Fruit fly (Drosophila melanogaster): ENCODE measurements around the gene CG1090.

CG1090 gene

DNA sequence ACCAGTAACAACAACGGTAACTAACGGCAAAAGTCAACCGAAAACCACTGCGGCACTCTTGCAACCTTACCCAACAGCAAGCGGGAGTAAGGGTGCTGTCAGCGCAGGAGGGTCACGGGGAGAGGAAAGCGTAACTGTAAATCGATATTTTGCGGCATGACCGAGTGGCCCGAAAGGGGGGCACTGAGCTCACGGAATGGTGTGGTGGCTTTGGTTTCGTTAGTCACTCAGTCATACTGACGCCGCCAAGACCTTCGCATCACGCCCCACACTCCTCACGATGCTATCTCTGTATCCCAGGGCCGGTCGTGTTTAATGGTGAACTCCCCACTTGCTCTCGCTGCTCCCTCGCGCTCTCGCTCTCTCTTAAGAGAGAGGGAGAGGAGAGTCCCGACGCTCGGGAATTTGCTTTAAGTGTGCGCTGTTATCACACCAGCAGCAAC is 1.0 kb downstream of the CG1090 start (continued):
- TF ChIP-seq Drgx (GFP tag; IDR thresholded peaks at IDR 0.05) (peak; percentile 28; the same call in 1 of the 2 replicates), org-1 (GFP tag; optimal IDR thresholded peaks at IDR 0.05) (no peak), chif (GFP tag; optimal IDR thresholded peaks at IDR 0.05) (no peak), CG8478 (optimal IDR thresholded peaks at IDR 0.05) (peak; percentile 29), unpg (GFP tag; optimal IDR thresholded peaks at IDR 0.05) (no peak), psq (GFP tag; optimal IDR thresholded peaks at IDR 0.05) (no peak), stc (GFP tag; IDR thresholded peaks at IDR 0.05) (no peak), Atf3 (GFP tag; optimal IDR thresholded peaks at IDR 0.05) (no peak), hkb (optimal IDR thresholded peaks at IDR 0.05) (no peak), hkb (GFP tag; IDR thresholded peaks at IDR 0.05) (peak; percentile 65), CG2678 (tag; optimal IDR thresholded peaks at IDR 0.05) (no peak), jumu (GFP tag; optimal IDR thresholded peaks at IDR 0.05) (no peak), ham (GFP tag; IDR thresholded peaks at IDR 0.05) (no peak), repo (GFP tag; optimal IDR thresholded peaks at IDR 0.05) (no peak), mam (GFP tag; optimal IDR thresholded peaks at IDR 0.05) (no peak), crp (GFP tag; optimal IDR thresholded peaks at IDR 0.05) (no peak), hth (optimal IDR thresholded peaks at IDR 0.05) (no peak), CG17802 (tag; optimal IDR thresholded peaks at IDR 0.05) (no peak), CG13287 (GFP tag; IDR thresholded peaks at IDR 0.05; ENCODE audit: partially characterized antibody) (no peak; the same call in 1 of the 2 replicates), Chrac-16 (GFP tag; optimal IDR thresholded peaks at IDR 0.05) (no peak), da (GFP tag; optimal IDR thresholded peaks at IDR 0.05) (no peak), E2f1 (GFP tag; IDR thresholded peaks at IDR 0.05) (no peak), ind (GFP tag; optimal IDR thresholded peaks at IDR 0.05) (no peak), eve (GFP tag; optimal IDR thresholded peaks at IDR 0.05) (no peak), cato (GFP tag; optimal IDR thresholded peaks at IDR 0.05; ENCODE audit: borderline replicate concordance) (no peak), CG2129 (GFP tag; IDR thresholded peaks at IDR 0.05; ENCODE audit: partially characterized antibody) (no peak), Fer2 (tag; optimal IDR thresholded peaks at IDR 0.05) (no peak), CG7745 (tag; optimal IDR thresholded peaks at IDR 0.05) (no peak), CG4820 (GFP tag; optimal IDR thresholded peaks at IDR 0.05) (no peak), BEAF-32 (GFP tag; optimal IDR thresholded peaks at IDR 0.05) (peak; percentile 21), CG13775 (GFP tag; optimal IDR thresholded peaks at IDR 0.05) (no peak), CG9215 (GFP tag; IDR thresholded peaks at IDR 0.05) (no peak), Hsf (GFP tag; optimal IDR thresholded peaks at IDR 0.05) (no peak), CG31388 (GFP tag; optimal IDR thresholded peaks at IDR 0.05) (no peak), CG15696 (tag; optimal IDR thresholded peaks at IDR 0.05) (no peak), Lhr (GFP tag; optimal IDR thresholded peaks at IDR 0.05) (peak; percentile 7), sug (tag; optimal IDR thresholded peaks at IDR 0.05) (no peak), CG3995 (GFP tag; optimal IDR thresholded peaks at IDR 0.05) (no peak), CG4360 (GFP tag; IDR thresholded peaks at IDR 0.05) (peak; percentile 52; the same call in 1 of the 2 replicates), CG12236 (GFP tag; optimal IDR thresholded peaks at IDR 0.05) (no peak), CG12104 (GFP tag; optimal IDR thresholded peaks at IDR 0.05) (no peak), CG8388 (GFP tag; optimal IDR thresholded peaks at IDR 0.05) (no peak), so (GFP tag; IDR thresholded peaks at IDR 0.05) (0 out of 3 replicates have a peak, but pooled peaks have one; percentile 31), CG9876 (GFP tag; optimal IDR thresholded peaks at IDR 0.05) (no peak), Gsc (GFP tag; IDR thresholded peaks at IDR 0.05) (no peak), lmd (GFP tag; IDR thresholded peaks at IDR 0.05) (no peak), NfI (GFP tag; optimal IDR thresholded peaks at IDR 0.05) (peak; percentile 10), CG34224 (GFP tag; IDR thresholded peaks at IDR 0.05; ENCODE audit: partially characterized antibody) (no peak), nerfin-1 (tag; optimal IDR thresholded peaks at IDR 0.05) (no peak), Jarid2 (GFP tag; optimal IDR thresholded peaks at IDR 0.05) (peak; percentile 14), onecut (GFP tag; IDR thresholded peaks at IDR 0.05) (peak; percentile 100), row (GFP tag; IDR thresholded peaks at IDR 0.05) (no peak)

All from whole organism, embryonic.